Worm (Caenorhabditis elegans) whole organism, L4 larva: ENCODE data around the gene lgc-5.

Experiments
- D1046.2 ChIP-seq: fragments of 200-800 bp; sonication (Bioruptor generic); IDR thresholded peaks from 2 replicates; pipeline ENCODE4 v1.3.6; 2022; ENCODE audit warnings: missing genetic modification characterization, missing compliant biosample characterization
- Y75B8A.6 ChIP-seq: fragments of 200-800 bp; sonication (Bioruptor generic); IDR thresholded peaks from 2 replicates; pipeline ENCODE4 v1.3.6; 2022; ENCODE audit warnings: missing genetic modification reagents, missing genetic modification characterization, missing compliant biosample characterization
- ZK546.5 ChIP-seq, 2 experiments: sonication (generic microtip); optimal IDR thresholded peaks; 2 replicates each; lab custom pipeline; 2017; ENCODE audit warnings: missing biosample characterization in 2 of 2, missing genetic modification characterization in 2 of 2
- aha-1 ChIP-seq: fragments of 150-350 bp; peaks from one replicate; lab custom pipeline; 2014; ENCODE audit warnings: missing biosample characterization, missing genetic modification characterization
- aly-2 ChIP-seq: sonication (generic microtip); optimal IDR thresholded peaks from 2 replicates; lab custom pipeline; 2018; ENCODE audit warnings: missing biosample characterization, missing genetic modification characterization
- arid-1 ChIP-seq: fragments of 200-800 bp; sonication (Bioruptor generic); conservative IDR thresholded peaks from 2 replicates; pipeline ENCODE4 v1.3.6; 2022; ENCODE audit warnings: missing genetic modification reagents, missing genetic modification characterization, missing compliant biosample characterization
- ceh-32 ChIP-seq: sonication (generic microtip); optimal IDR thresholded peaks from 2 replicates; lab custom pipeline; 2016; ENCODE audit warnings: mild to moderate bottlenecking, missing genetic modification characterization, missing compliant biosample characterization; ENCODE audit not compliant: poor library complexity
- daf-16 ChIP-seq, 3 experiments: sonication (generic microtip); optimal IDR thresholded peaks; 2 replicates each; lab custom pipeline; 2016 to 2017; ENCODE audit warnings: missing genetic modification characterization in 3 of 3, missing genetic modification reagents in 3 of 3, mild to moderate bottlenecking in 2 of 3, missing compliant biosample characterization in 2 of 3, missing biosample characterization in 1 of 3, moderate library complexity in 1 of 3
- daf-19 ChIP-seq: fragments of 200-800 bp; sonication (Bioruptor generic); conservative IDR thresholded peaks from 2 replicates; pipeline ENCODE4 v1.3.6; 2022; ENCODE audit warnings: missing genetic modification characterization, missing compliant biosample characterization
- dmd-6 ChIP-seq: fragments of 200-800 bp; sonication (Bioruptor generic); IDR thresholded peaks from 2 replicates; pipeline ENCODE4 v1.3.6; 2022; ENCODE audit warnings: missing genetic modification reagents, missing genetic modification characterization, missing compliant biosample characterization
- dve-1 ChIP-seq: sonication (generic microtip); optimal IDR thresholded peaks from 2 replicates; lab custom pipeline; 2017; ENCODE audit warnings: antibody characterized with exemption, mild to moderate bottlenecking, missing genetic modification characterization, missing compliant biosample characterization; ENCODE audit not compliant: insufficient read depth
- fkh-10 ChIP-seq: fragments of 150-350 bp; optimal IDR thresholded peaks from 2 replicates; lab custom pipeline; 2014; ENCODE audit warnings: missing biosample characterization, missing genetic modification reagents, missing genetic modification characterization
- hif-1 ChIP-seq, 2 experiments: sonication (generic microtip); optimal IDR thresholded peaks; 2 replicates each; lab custom pipeline; 2016 to 2017; ENCODE audit warnings: missing compliant biosample characterization in 2 of 2, missing genetic modification characterization in 2 of 2, missing genetic modification reagents in 2 of 2, missing genotype in 2 of 2, mild to moderate bottlenecking in 1 of 2
- hlh-11 ChIP-seq: fragments of 200-800 bp; sonication (Bioruptor generic); optimal IDR thresholded peaks from 2 replicates; lab custom pipeline; 2018; ENCODE audit warnings: mild to moderate bottlenecking, missing genetic modification characterization, missing compliant biosample characterization
- hlh-30 ChIP-seq: sonication (generic microtip); optimal IDR thresholded peaks from 2 replicates; lab custom pipeline; 2017; ENCODE audit warnings: antibody characterized with exemption, mild to moderate bottlenecking, missing genetic modification characterization, missing compliant biosample characterization; ENCODE audit not compliant: insufficient read depth
- hmg-1.1 ChIP-seq: fragments of 200-800 bp; sonication (Bioruptor generic); IDR thresholded peaks from 2 replicates; pipeline ENCODE4 v1.3.6; 2022; ENCODE audit warnings: missing genetic modification reagents, missing genetic modification characterization, missing compliant biosample characterization
- madf-5 ChIP-seq, 2 experiments: fragments of 200-800 bp; sonication (Bioruptor generic); IDR thresholded peaks; 2 replicates each; pipeline ENCODE4 v1.3.6; 2022; ENCODE audit warnings: missing compliant biosample characterization in 2 of 2, missing genetic modification characterization in 2 of 2
- mdl-1 ChIP-seq, 2 experiments: fragments of 150-350 bp in 1 of 2; sonication (generic microtip) in 1 of 2; optimal IDR thresholded peaks; 2 replicates each; lab custom pipeline; 2014 to 2017; ENCODE audit warnings: missing biosample characterization in 2 of 2, missing genetic modification characterization in 2 of 2
- mxl-3 ChIP-seq: fragments of 200-800 bp; sonication (Bioruptor generic); optimal IDR thresholded peaks from 2 replicates; lab custom pipeline; 2018; ENCODE audit warnings: mild to moderate bottlenecking, missing genetic modification characterization, missing compliant biosample characterization
- nhr-10 ChIP-seq: fragments of 150-350 bp; optimal IDR thresholded peaks from 2 replicates; lab custom pipeline; 2014; ENCODE audit warnings: missing biosample characterization, missing genetic modification characterization
- nhr-11 ChIP-seq: fragments of 150-350 bp; optimal IDR thresholded peaks from 2 replicates; lab custom pipeline; 2014; ENCODE audit warnings: missing biosample characterization, missing genetic modification characterization
- nhr-111 ChIP-seq: fragments of 200-800 bp; sonication (Bioruptor generic); optimal IDR thresholded peaks from 2 replicates; lab custom pipeline; 2018; ENCODE audit warnings: mild to moderate bottlenecking, missing genetic modification characterization, missing compliant biosample characterization
- nhr-28 ChIP-seq: fragments of 150-350 bp; optimal IDR thresholded peaks from 2 replicates; lab custom pipeline; 2014; ENCODE audit warnings: missing biosample characterization, missing genetic modification characterization
- nhr-42 ChIP-seq: fragments of 200-800 bp; sonication (Bioruptor generic); IDR thresholded peaks from 2 replicates; pipeline ENCODE4 v1.3.6; 2022; ENCODE audit warnings: missing genetic modification characterization, missing compliant biosample characterization
- nhr-77 ChIP-seq: fragments of 150-350 bp; optimal IDR thresholded peaks from 2 replicates; lab custom pipeline; 2014; ENCODE audit warnings: missing biosample characterization, missing genetic modification characterization
- pha-4 ChIP-seq, 2 experiments: fragments of 150-350 bp in 1 of 2; fragments of 200-800 bp in 1 of 2; sonication (Bioruptor generic) in 1 of 2; IDR thresholded peaks in 1 of 2; optimal IDR thresholded peaks in 1 of 2; 2 replicates each; pipeline versions ENCODE4 v1.3.6 to Lab custom; 2014 to 2022; ENCODE audit warnings: missing genetic modification characterization in 2 of 2, missing genetic modification reagents in 2 of 2, missing biosample characterization in 1 of 2, missing compliant biosample characterization in 1 of 2
- php-3 ChIP-seq: fragments of 200-800 bp; sonication (Bioruptor generic); IDR thresholded peaks from 2 replicates; pipeline ENCODE4 v1.3.6; 2022; ENCODE audit warnings: missing genetic modification reagents, missing genetic modification characterization, missing compliant biosample characterization
- pqm-1 ChIP-seq: sonication (generic microtip); optimal IDR thresholded peaks from 2 replicates; lab custom pipeline; 2017; ENCODE audit warnings: missing biosample characterization, missing genetic modification characterization
- unc-62 ChIP-seq, 3 experiments: fragments of 150-350 bp in 1 of 3; sonication (generic microtip); optimal IDR thresholded peaks in 2 of 3; peaks in 1 of 3; 1 replicate in 1 of 3; 2 replicates in 2 of 3; lab custom pipeline; 2014 to 2017; ENCODE audit warnings: missing biosample characterization in 3 of 3, missing genetic modification characterization in 3 of 3, missing genetic modification reagents in 3 of 3, missing genotype in 1 of 3
- zip-11 ChIP-seq: fragments of 200-800 bp; sonication (Bioruptor generic); IDR thresholded peaks from 2 replicates; pipeline ENCODE4 v1.3.6; 2022; ENCODE audit warnings: missing genetic modification characterization, missing compliant biosample characterization
- ztf-11 ChIP-seq: fragments of 150-350 bp; optimal IDR thresholded peaks from 2 replicates; lab custom pipeline; 2014; ENCODE audit warnings: missing biosample characterization, missing genetic modification characterization

The lgc-5 gene

DNA sequence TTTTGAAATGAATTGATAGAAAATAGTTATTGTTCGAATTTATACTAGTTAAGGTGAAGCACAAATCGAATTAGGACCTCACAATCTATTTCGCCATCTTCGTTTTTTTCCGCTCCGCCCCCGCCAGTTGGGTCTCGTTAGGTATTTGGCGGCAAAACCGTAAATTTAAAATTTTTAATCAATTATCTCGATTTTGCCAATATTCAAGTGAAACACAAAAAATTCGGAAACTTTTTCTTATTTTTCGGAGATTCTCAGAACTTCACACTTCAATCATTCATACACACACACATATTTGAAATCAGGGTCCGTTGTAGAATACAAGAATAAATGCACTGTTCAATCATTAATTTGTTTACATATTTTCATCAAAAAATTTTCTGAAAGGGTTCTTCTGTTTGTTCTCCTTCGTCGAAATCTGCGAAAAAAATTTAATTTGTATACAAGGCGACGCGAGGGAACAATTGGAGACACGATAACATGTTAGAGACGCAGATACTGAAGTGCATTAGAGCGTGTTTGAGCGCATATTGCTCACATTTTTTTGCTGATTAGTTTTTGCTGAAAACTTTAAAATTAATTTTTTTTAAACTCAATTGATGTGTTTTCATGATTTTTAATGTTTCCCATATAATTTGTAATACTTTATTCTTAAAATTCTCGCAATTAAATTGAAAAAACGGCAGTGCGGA is 17.4 kb downstream of the lgc-5 start, which contains the start of gene D2096.5:
TSS of gene D2096.5 (minus strand) at position 51 of the 692 bp plus-strand sequence.
- TF ChIP-seq D1046.2 (GFP tag; lab: Robert Waterston, UW) = no peak
- TF ChIP-seq pha-4 (GFP tag; IDR thresholded peaks at IDR 0.05; lab: Robert Waterston, UW) = no peak
- TF ChIP-seq pha-4 (tag; optimal IDR thresholded peaks at IDR 0.05; lab: Kevin White, UChicago) = peak; percentile 29
- no peak for TF ChIP-seq php-3 (GFP tag; lab: Robert Waterston, UW)
- no peak for TF ChIP-seq nhr-111 (GFP tag; lab: Kevin White, UChicago)
- no peak for TF ChIP-seq hlh-11 (tag; lab: Kevin White, UChicago)
- no peak for TF ChIP-seq daf-16 (GFP tag; optimal IDR thresholded peaks at IDR 0.05; lab: Kevin White, UChicago)
- TF ChIP-seq daf-16 (tag; optimal IDR thresholded peaks at IDR 0.05; lab: Kevin White, UChicago) = peak; percentile 44
- no peak for TF ChIP-seq madf-5 (GFP tag; IDR thresholded peaks at IDR 0.05; lab: Robert Waterston, UW)
- TF ChIP-seq aha-1 = no peak
- TF ChIP-seq nhr-28 (tag; lab: Kevin White, UChicago) = peak; percentile 29

- no peak for TF ChIP-seq fkh-10 (GFP tag; lab: Kevin White, UChicago)
- no peak for TF ChIP-seq nhr-77 (tag; lab: Kevin White, UChicago)
- no peak for TF ChIP-seq daf-16 (GFP tag; optimal IDR thresholded peaks at IDR 0.05; lab: Kevin White, UChicago)
- peak; percentile 33 for TF ChIP-seq daf-16 (tag; optimal IDR thresholded peaks at IDR 0.05; lab: Kevin White, UChicago)
- no peak for TF ChIP-seq zip-11
Measured at ce11 chrIV:8360817-8361216, 18.3 kb downstream of the lgc-5 start, which contains the start of gene sqv-1. TSS of gene sqv-1 (plus strand) at chrIV:8361117.

DNA sequence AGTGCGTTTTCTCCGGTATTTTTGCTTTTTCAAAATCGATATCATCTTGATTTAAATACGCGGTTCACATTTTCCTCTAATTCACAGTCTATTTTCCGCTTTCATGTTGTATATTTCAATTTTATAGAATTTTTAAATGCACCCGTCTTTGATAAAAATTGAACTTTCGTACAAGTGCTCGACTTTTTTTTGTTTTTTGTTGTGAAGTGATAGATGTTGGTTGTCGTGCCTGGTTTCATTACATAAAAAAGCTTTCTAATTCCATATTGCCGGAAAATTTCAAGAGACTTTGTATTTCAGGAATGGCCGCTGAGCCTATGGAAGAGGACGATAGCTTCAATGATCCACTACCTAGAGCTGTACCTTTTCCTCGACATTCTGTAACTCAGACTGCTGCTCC is 20.7 kb downstream of the lgc-5 start, which contains the start of gene D2096.12:
TSS of gene D2096.12 (plus strand) at position 301 of the 400 bp plus-strand sequence.
- TF ChIP-seq nhr-11 (tag; lab: Kevin White, UChicago) (no peak), hmg-1.1 (no peak), php-3 (GFP tag; lab: Robert Waterston, UW) (no peak), nhr-10 (tag; lab: Kevin White, UChicago) (no peak), unc-62 (GFP tag; optimal IDR thresholded peaks at IDR 0.05 in 1 of 2; lab: Kevin White, UChicago) (no peak), unc-62 (tag; optimal IDR thresholded peaks at IDR 0.05; lab: Kevin White, UChicago) (no peak), nhr-42 (GFP tag; lab: Robert Waterston, UW) (no peak), ztf-11 (tag; lab: Kevin White, UChicago) (no peak), daf-19 (no peak), ZK546.5 (tag; optimal IDR thresholded peaks at IDR 0.05; lab: Kevin White, UChicago) (no peak), Y75B8A.6 (no peak), aly-2 (tag; lab: Kevin White, UChicago) (no peak)

DNA sequence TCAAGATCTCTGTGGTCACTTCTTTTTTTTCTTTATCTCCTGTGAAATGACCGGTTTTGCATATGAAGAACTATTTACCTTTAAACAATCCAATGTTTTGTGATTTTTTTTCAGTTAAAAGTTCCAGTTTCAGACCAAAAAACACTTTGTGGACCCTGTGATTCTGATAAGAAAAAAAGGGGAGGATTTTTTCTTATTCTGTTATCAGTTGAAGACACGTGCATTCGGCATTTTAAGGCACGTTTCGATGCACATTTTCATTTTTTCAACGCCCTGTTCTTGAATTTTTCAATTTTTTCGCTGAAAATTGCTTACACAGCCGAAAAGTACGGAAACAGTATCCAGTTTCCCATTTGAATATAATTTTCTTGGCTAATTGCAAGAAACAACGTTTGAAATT is 23.8 kb downstream of the lgc-5 start, which contains the start of gene aagr-1:
TSS of gene aagr-1 (plus strand) at position 227 of the 400 bp plus-strand sequence.
- TF ChIP-seq daf-16 (GFP tag; optimal IDR thresholded peaks at IDR 0.05; lab: Kevin White, UChicago) (no peak), daf-16 (tag; optimal IDR thresholded peaks at IDR 0.05; lab: Kevin White, UChicago) (peak; percentile 46), arid-1 (GFP tag; lab: Robert Waterston, UW) (no peak), ceh-32 (tag; lab: Kevin White, UChicago) (no peak), zip-11 (no peak), nhr-28 (tag; lab: Kevin White, UChicago) (peak; percentile 47), mxl-3 (peak; percentile 13), dve-1 (tag; lab: Kevin White, UChicago) (peak; percentile 42), mdl-1 (tag; optimal IDR thresholded peaks at IDR 0.05; lab: Kevin White, UChicago) (peak in 1 of 2 experiments; percentile 53), dmd-6 (GFP tag; lab: Robert Waterston, UW) (peak; percentile 79), hlh-11 (tag; lab: Kevin White, UChicago) (peak; percentile 39), pqm-1 (tag; lab: Kevin White, UChicago) (peak; percentile 34), hlh-30 (tag; lab: Kevin White, UChicago) (peak; percentile 41), hif-1 (tag; optimal IDR thresholded peaks at IDR 0.05; lab: Kevin White, UChicago) (no peak)
